Worm (Caenorhabditis elegans) whole organism, midembryonic: ENCODE results near the gene srxa-18.

Source experiments
- cog-1 ChIP-seq: sonication (generic microtip); optimal IDR thresholded peaks from 2 replicates; lab custom pipeline; 2016; ENCODE audit warnings: missing genetic modification characterization, missing compliant biosample characterization
- flt-1 ChIP-seq: fragments of 200-800 bp; sonication (Bioruptor generic); IDR thresholded peaks from 2 replicates; pipeline ENCODE4 v1.3.6; 2022; ENCODE audit warnings: missing genetic modification characterization, missing compliant biosample characterization
- ztf-23 ChIP-seq: fragments of 200-800 bp; sonication (Bioruptor generic); IDR thresholded peaks from 2 replicates; pipeline ENCODE4 v1.3.6; 2022; ENCODE audit warnings: missing genetic modification reagents, missing genetic modification characterization, missing compliant biosample characterization

- no peak for TF ChIP-seq ztf-23
- TF ChIP-seq flt-1 (GFP tag; lab: Robert Waterston, UW) = no peak
- TF ChIP-seq cog-1 (tag; lab: Kevin White, UChicago) = no peak
Observed at ce11 chrV:10072721-10073120, 48.1 kb downstream of the srxa-18 start.
